Worm (Caenorhabditis elegans): ENCODE measurements around the gene sre-20.

DNA sequence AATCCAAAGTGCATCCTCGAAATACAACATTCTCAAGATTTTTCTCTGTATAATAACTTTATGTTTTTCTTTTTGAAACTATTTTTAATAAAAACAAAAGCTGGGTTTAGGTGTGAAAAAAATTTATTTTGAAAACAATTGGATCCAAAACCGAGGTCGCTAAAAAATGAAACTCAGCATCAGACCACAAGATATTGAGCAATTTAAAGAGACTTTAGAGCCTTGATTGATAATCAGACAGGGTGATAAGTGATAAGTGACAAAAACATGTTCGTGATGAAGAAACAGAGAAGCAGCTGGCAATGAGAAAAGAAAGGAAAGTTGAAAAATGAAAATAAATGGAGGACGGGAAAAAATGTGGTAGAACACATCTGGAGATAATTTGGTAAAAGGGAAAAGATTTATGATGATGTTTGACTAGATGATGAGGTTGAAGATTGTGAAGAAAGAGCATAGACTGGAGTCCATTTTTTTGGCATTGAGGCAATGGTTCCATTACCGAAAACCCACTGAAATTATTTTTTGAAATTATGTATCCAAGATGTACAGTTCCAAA, 33.2 kb downstream of the sre-20 start, which contains the start of gene C15C8.6:
- no peak for TF ChIP-seq lin-35 (GFP tag; optimal IDR thresholded peaks at IDR 0.05)
- no peak for TF ChIP-seq unc-62 (GFP tag; optimal IDR thresholded peaks at IDR 0.05)
- no peak for TF ChIP-seq zip-4 (GFP tag; optimal IDR thresholded peaks at IDR 0.05)
- TF ChIP-seq pag-3 (tag; optimal IDR thresholded peaks at IDR 0.05; ENCODE audit: borderline replicate concordance, insufficient read depth): no peak
- TF ChIP-seq snu-23 (GFP tag; optimal IDR thresholded peaks at IDR 0.05): no peak
- peak; percentile 83 for TF ChIP-seq fkh-4 (tag; optimal IDR thresholded peaks at IDR 0.05; ENCODE audit: borderline replicate concordance)
- no peak for TF ChIP-seq efl-1 (optimal IDR thresholded peaks at IDR 0.05)
- no peak for TF ChIP-seq efl-1 (GFP tag; optimal IDR thresholded peaks at IDR 0.05 in 1 of 2)
- no peak for TF ChIP-seq hlh-17 (GFP tag; optimal IDR thresholded peaks at IDR 0.05; ENCODE audit: borderline replicate concordance)
- no peak for TF ChIP-seq mep-1 (tag; optimal IDR thresholded peaks at IDR 0.05)
- no peak for TF ChIP-seq nhr-71 (tag; optimal IDR thresholded peaks at IDR 0.05)
- TF ChIP-seq snpc-4 (tag; optimal IDR thresholded peaks at IDR 0.05): no peak
